Worm (Caenorhabditis elegans): ENCODE data around the gene ntl-9.

The ntl-9 gene

DNA sequence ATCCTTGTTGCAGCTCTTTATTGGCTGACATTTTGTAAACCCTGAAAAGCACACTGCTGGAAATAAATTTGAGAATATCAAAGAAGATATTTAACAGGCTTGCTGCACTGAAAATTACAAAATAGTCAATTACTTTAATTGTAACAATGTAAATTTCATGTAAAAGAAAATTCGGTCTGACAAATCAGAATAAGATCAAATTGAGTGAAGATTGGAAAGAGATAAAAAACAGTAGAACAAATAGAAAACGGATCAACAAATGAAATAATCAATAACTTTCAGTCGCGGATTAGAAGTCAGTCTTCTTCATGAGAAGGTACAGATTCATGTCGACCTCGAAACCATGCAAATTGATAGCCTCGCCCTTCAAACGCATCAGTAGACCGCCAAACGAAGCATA, 27.2 kb upstream of the ntl-9 start, which contains the start of gene rars-1:
Gene rars-1 (minus strand): TSS at position 101 of the 400 bp plus-strand sequence.
- TF ChIP-seq pha-2 (tag; optimal IDR thresholded peaks at IDR 0.05) (no peak), lim-6 (tag; optimal IDR thresholded peaks at IDR 0.05) (no peak), ceh-2 (tag; optimal IDR thresholded peaks at IDR 0.05) (no peak), ceh-22 (tag; optimal IDR thresholded peaks at IDR 0.05) (no peak), ceh-31 (tag; optimal IDR thresholded peaks at IDR 0.05) (no peak), sdc-2 (tag; optimal IDR thresholded peaks at IDR 0.05) (no peak), K09A11.1 (tag; optimal IDR thresholded peaks at IDR 0.05; ENCODE audit: insufficient read depth) (no peak), C08G9.2 (tag; optimal IDR thresholded peaks at IDR 0.05) (no peak), unc-86 (tag; optimal IDR thresholded peaks at IDR 0.05) (no peak), elt-2 (tag; optimal IDR thresholded peaks at IDR 0.05) (no peak), pax-1 (tag; optimal IDR thresholded peaks at IDR 0.05) (no peak), unc-42 (tag; optimal IDR thresholded peaks at IDR 0.05) (no peak), fax-1 (tag; optimal IDR thresholded peaks at IDR 0.05) (no peak)

DNA sequence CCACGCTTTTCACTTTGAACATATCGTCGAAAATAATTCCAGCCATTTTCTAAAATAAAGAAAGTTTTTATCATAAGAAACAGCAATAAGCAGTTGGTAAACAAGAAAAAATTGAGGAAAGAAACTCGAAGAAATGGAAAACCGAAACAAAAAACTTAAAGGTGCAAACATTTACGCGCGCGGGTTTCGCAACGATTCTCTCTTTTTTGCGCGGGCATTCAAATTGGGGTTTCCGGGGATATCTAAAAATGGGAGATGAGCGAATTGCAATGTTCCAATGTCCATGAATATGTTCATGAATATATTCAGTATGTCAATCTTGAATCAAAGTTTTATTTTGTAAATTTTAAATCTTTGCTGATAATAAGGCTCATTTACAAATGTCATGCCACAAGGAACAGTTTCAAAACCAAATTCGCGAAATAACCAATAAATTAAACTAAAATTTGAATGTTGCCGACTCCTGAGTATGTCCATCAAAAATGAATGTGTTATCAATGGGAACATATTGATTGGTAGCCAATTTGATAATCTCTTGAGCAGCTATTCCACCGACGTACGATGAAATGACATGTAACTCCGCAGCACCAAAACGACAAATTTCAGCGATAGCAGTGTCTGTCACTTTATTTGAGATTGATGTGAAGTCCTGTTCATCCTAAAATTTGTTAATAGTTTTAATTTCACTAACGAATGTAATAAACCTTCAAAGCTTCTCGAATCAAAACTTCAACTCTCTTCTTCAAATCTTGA, 26.2 kb upstream of the ntl-9 start, which contains the start of gene rpb-8:
Gene rpb-8 (minus strand): TSS at position 49 of the 753 bp plus-strand sequence.
- TF ChIP-seq ceh-30 (tag; optimal IDR thresholded peaks at IDR 0.05) (no peak), ceh-34 (tag; optimal IDR thresholded peaks at IDR 0.05) (no peak), ceh-31 (tag; optimal IDR thresholded peaks at IDR 0.05) (peak; percentile 41), K02D7.2 (tag; optimal IDR thresholded peaks at IDR 0.05) (no peak), che-1 (tag; optimal IDR thresholded peaks at IDR 0.05) (no peak), sdc-2 (tag; optimal IDR thresholded peaks at IDR 0.05) (no peak), unc-42 (tag; optimal IDR thresholded peaks at IDR 0.05) (peak; percentile 15), hlh-30 (tag; optimal IDR thresholded peaks at IDR 0.05; ENCODE audit: insufficient read depth) (no peak), dmd-4 (tag; optimal IDR thresholded peaks at IDR 0.05; ENCODE audit: borderline replicate concordance) (no peak), fkh-6 (tag; optimal IDR thresholded peaks at IDR 0.05) (no peak), pax-1 (tag; optimal IDR thresholded peaks at IDR 0.05) (no peak), nfya-1 (tag; optimal IDR thresholded peaks at IDR 0.05) (peak; percentile 46)

ce11 chrIII:4918906-4919305, 25.4 kb upstream of the ntl-9 start:
- TF ChIP-seq ceh-6 (GFP tag; optimal IDR thresholded peaks at IDR 0.05) (no peak), fkh-6 (tag; optimal IDR thresholded peaks at IDR 0.05) (no peak), ceh-45 (GFP tag; IDR thresholded peaks at IDR 0.05) (no peak), hlh-13 (GFP tag; optimal IDR thresholded peaks at IDR 0.05) (no peak), ama-1 (optimal IDR thresholded peaks at IDR 0.05) (no peak), unc-42 (tag; optimal IDR thresholded peaks at IDR 0.05) (no peak), ceh-22 (tag; optimal IDR thresholded peaks at IDR 0.05) (no peak)

ce11 chrIII:4920221-4920620, 24.1 kb upstream of the ntl-9 start, which contains the start of gene ula-1:
Gene ula-1, minus strand, starts transcription at chrIII:4920321.
- no peak for TF ChIP-seq C38D4.7 (GFP tag; optimal IDR thresholded peaks at IDR 0.05)
- TF ChIP-seq pros-1 (tag; optimal IDR thresholded peaks at IDR 0.05) = no peak
- no peak for TF ChIP-seq sox-4 (tag; optimal IDR thresholded peaks at IDR 0.05)
- TF ChIP-seq nhr-11 (tag; optimal IDR thresholded peaks at IDR 0.05) = no peak
- no peak for TF ChIP-seq hlh-30 (tag; optimal IDR thresholded peaks at IDR 0.05; ENCODE audit: insufficient read depth)
- no peak for TF ChIP-seq ceh-18 (tag; optimal IDR thresholded peaks at IDR 0.05)
- no peak for TF ChIP-seq zip-5 (tag; optimal IDR thresholded peaks at IDR 0.05)
- TF ChIP-seq hlh-6 (tag; optimal IDR thresholded peaks at IDR 0.05) = no peak
- no peak for TF ChIP-seq fax-1 (tag; optimal IDR thresholded peaks at IDR 0.05)
- no peak for TF ChIP-seq nhr-232 (tag; optimal IDR thresholded peaks at IDR 0.05)
- TF ChIP-seq lim-6 (tag; optimal IDR thresholded peaks at IDR 0.05) = no peak
- TF ChIP-seq hlh-15 (tag; optimal IDR thresholded peaks at IDR 0.05) = no peak
- TF ChIP-seq sox-2 (GFP tag; IDR thresholded peaks at IDR 0.05) = no peak
- no peak for TF ChIP-seq ceh-9 (tag; optimal IDR thresholded peaks at IDR 0.05)
- TF ChIP-seq syd-9 (tag; optimal IDR thresholded peaks at IDR 0.05) = no peak
- no peak for TF ChIP-seq ceh-34 (tag; optimal IDR thresholded peaks at IDR 0.05)
- TF ChIP-seq sdc-2 (tag; optimal IDR thresholded peaks at IDR 0.05) = no peak
